Worm (Caenorhabditis elegans): ENCODE data around the gene F53G2.2.
A peak's percentile ranks its signal among the peaks of the same experiment; 100 is the strongest.

F53G2.2 gene

ce11 chrII:2442243-2442642 lies 39.5 kb upstream of the F53G2.2 start:
- TF ChIP-seq egl-13 (tag; optimal IDR thresholded peaks at IDR 0.05) (no peak), nhr-47 (tag; optimal IDR thresholded peaks at IDR 0.05) (no peak), elt-3 (tag; optimal IDR thresholded peaks at IDR 0.05) (peak in 1 of 6 experiments; percentile 34), ceh-90 (tag; optimal IDR thresholded peaks at IDR 0.05) (no peak), fkh-10 (GFP tag; optimal IDR thresholded peaks at IDR 0.05) (no peak), elt-2 (tag; optimal IDR thresholded peaks at IDR 0.05) (peak; percentile 12), lin-13 (GFP tag; optimal IDR thresholded peaks at IDR 0.05) (no peak), unc-86 (tag; optimal IDR thresholded peaks at IDR 0.05) (no peak), unc-62 (GFP tag; optimal IDR thresholded peaks at IDR 0.05) (no peak), lin-35 (GFP tag; optimal IDR thresholded peaks at IDR 0.05) (peak in 1 of 2 experiments; percentile 53), nhr-237 (tag; optimal IDR thresholded peaks at IDR 0.05) (no peak), nhr-28 (tag; optimal IDR thresholded peaks at IDR 0.05) (no peak), nhr-77 (tag; optimal IDR thresholded peaks at IDR 0.05) (no peak), xbp-1 (tag; optimal IDR thresholded peaks at IDR 0.05) (no peak), dpl-1 (GFP tag; optimal IDR thresholded peaks at IDR 0.05) (peak in 2 of 3 experiments; percentile 20 to 21), fos-1 (tag; optimal IDR thresholded peaks at IDR 0.05) (peak; percentile 20), snu-23 (GFP tag; optimal IDR thresholded peaks at IDR 0.05) (peak; percentile 40), tbx-2 (tag; optimal IDR thresholded peaks at IDR 0.05) (peak; percentile 19), ztf-4 (tag; optimal IDR thresholded peaks at IDR 0.05) (no peak), mdl-1 (tag; optimal IDR thresholded peaks at IDR 0.05) (peak in 1 of 2 experiments; percentile 8), ceh-8 (GFP tag; optimal IDR thresholded peaks at IDR 0.05) (no peak), mef-2 (tag; optimal IDR thresholded peaks at IDR 0.05) (no peak), skn-1 (tag; optimal IDR thresholded peaks at IDR 0.05) (no peak), aha-1 (tag; optimal IDR thresholded peaks at IDR 0.05) (no peak), pag-3 (tag; optimal IDR thresholded peaks at IDR 0.05; ENCODE audit: borderline replicate concordance, insufficient read depth) (no peak), tlp-1 (tag; optimal IDR thresholded peaks at IDR 0.05) (no peak), pqm-1 (tag; optimal IDR thresholded peaks at IDR 0.05) (no peak), nhr-76 (tag; optimal IDR thresholded peaks at IDR 0.05) (no peak), efl-1 (optimal IDR thresholded peaks at IDR 0.05) (peak in 1 of 2 experiments; percentile 20), efl-1 (GFP tag; optimal IDR thresholded peaks at IDR 0.05 in 1 of 2) (peak in 1 of 2 experiments; percentile 92), nhr-12 (tag; optimal IDR thresholded peaks at IDR 0.05) (no peak), nhr-71 (tag; optimal IDR thresholded peaks at IDR 0.05) (peak; percentile 37), unc-130 (tag; optimal IDR thresholded peaks at IDR 0.05) (no peak), lin-14 (GFP tag; optimal IDR thresholded peaks at IDR 0.05) (peak; percentile 70), lir-3 (tag; optimal IDR thresholded peaks at IDR 0.05; ENCODE audit: poor library complexity) (no peak), zip-4 (GFP tag; optimal IDR thresholded peaks at IDR 0.05) (no peak), jun-1 (tag; optimal IDR thresholded peaks at IDR 0.05) (no peak), C34B4.2 (tag; optimal IDR thresholded peaks at IDR 0.05) (no peak), hpl-2 (GFP tag; optimal IDR thresholded peaks at IDR 0.05) (no peak), aly-2 (tag; optimal IDR thresholded peaks at IDR 0.05) (no peak), nhr-85 (tag) (peak; percentile 81), nhr-19 (GFP tag; conservative IDR thresholded peaks at IDR 0.05) (0 out of 2 replicates have a peak, but pooled peaks have one; percentile 3), blmp-1 (tag; optimal IDR thresholded peaks at IDR 0.05) (peak; percentile 75), mab-9 (GFP tag; IDR thresholded peaks at IDR 0.05) (no peak), hlh-17 (GFP tag; optimal IDR thresholded peaks at IDR 0.05; ENCODE audit: borderline replicate concordance) (no peak), C04F5.9 (tag; optimal IDR thresholded peaks at IDR 0.05) (no peak), ceh-88 (GFP tag; IDR thresholded peaks at IDR 0.05) (no peak), lsy-2 (tag; optimal IDR thresholded peaks at IDR 0.05) (peak in 1 of 2 experiments; percentile 15), vab-15 (tag; optimal IDR thresholded peaks at IDR 0.05) (no peak), mep-1 (tag; optimal IDR thresholded peaks at IDR 0.05) (peak; percentile 47), sup-37 (GFP tag; optimal IDR thresholded peaks at IDR 0.05) (no peak), nhr-90 (tag; optimal IDR thresholded peaks at IDR 0.05; ENCODE audit: poor library complexity) (no peak), swsn-7 (tag; optimal IDR thresholded peaks at IDR 0.05) (no peak), nhr-20 (tag; optimal IDR thresholded peaks at IDR 0.05) (peak; percentile 54)

Data from whole organism, L1 larva.